Fruit fly (Drosophila melanogaster) whole organism, prepupa: ENCODE measurements around the gene Axn.

Source experiments
- Blimp-1 ChIP-seq: fragments of 200-800 bp; sonication (Bioruptor generic); optimal IDR thresholded peaks from 3 replicates; lab custom pipeline; 2017; ENCODE audit warnings: missing biosample characterization, missing genetic modification characterization, mild to moderate bottlenecking, moderate library complexity, missing genetic modification reagents
- CG10631 ChIP-seq: fragments of 200-800 bp; sonication (Bioruptor generic); optimal IDR thresholded peaks from 2 replicates; lab custom pipeline; 2016; ENCODE audit warnings: missing biosample characterization, missing genetic modification characterization
- CG11762 ChIP-seq: fragments of 200-800 bp; sonication (Bioruptor generic); optimal IDR thresholded peaks from 3 replicates; lab custom pipeline; 2016; ENCODE audit warnings: missing biosample characterization, missing genetic modification characterization; ENCODE audit not compliant: insufficient read depth
- CG11902 ChIP-seq: fragments of 200-800 bp; sonication (Bioruptor generic); optimal IDR thresholded peaks from 3 replicates; lab custom pipeline; 2016; ENCODE audit warnings: missing biosample characterization, missing genetic modification characterization
- CG15336 ChIP-seq: fragments of 200-800 bp; sonication (Bioruptor generic); IDR thresholded peaks from 2 replicates; pipeline ENCODE4 v1.3.6; 2022; ENCODE audit warnings: missing biosample characterization, missing genetic modification characterization
- CG1621 ChIP-seq: fragments of 200-800 bp; sonication (Bioruptor generic); optimal IDR thresholded peaks from 3 replicates; lab custom pipeline; 2018; ENCODE audit warnings: missing biosample characterization, mild to moderate bottlenecking, missing genetic modification characterization
- CG3032 ChIP-seq: fragments of 200-800 bp; optimal IDR thresholded peaks from 2 replicates; lab custom pipeline; 2019; ENCODE audit warnings: missing biosample characterization, mild to moderate bottlenecking, missing genetic modification characterization, moderate library complexity
- CG31627 ChIP-seq: fragments of 200-800 bp; sonication (Bioruptor generic); optimal IDR thresholded peaks from 3 replicates; lab custom pipeline; 2016; ENCODE audit warnings: missing biosample characterization, missing genetic modification characterization
- CG32006 ChIP-seq: fragments of 200-800 bp; sonication (Bioruptor generic); optimal IDR thresholded peaks from 3 replicates; lab custom pipeline; 2017; ENCODE audit warnings: missing biosample characterization, mild to moderate bottlenecking, missing genetic modification characterization
- CG34406 ChIP-seq: fragments of 200-800 bp; sonication (Bioruptor generic); optimal IDR thresholded peaks from 3 replicates; lab custom pipeline; 2016; ENCODE audit warnings: missing biosample characterization, missing genetic modification characterization
- CG3919 ChIP-seq: fragments of 200-800 bp; sonication (Bioruptor generic); optimal IDR thresholded peaks from 3 replicates; lab custom pipeline; 2016; ENCODE audit warnings: missing biosample characterization, missing genetic modification characterization
- CG4318 ChIP-seq: fragments of 200-800 bp; sonication (Bioruptor generic); optimal IDR thresholded peaks from 3 replicates; lab custom pipeline; 2017; ENCODE audit warnings: missing biosample characterization, mild to moderate bottlenecking, missing genetic modification characterization
- CG6163 ChIP-seq: fragments of 200-800 bp; sonication (Bioruptor generic); IDR thresholded peaks from 3 replicates; pipeline ENCODE4 v1.3.6; 2022; ENCODE audit warnings: missing biosample characterization, missing genetic modification characterization
- CG6276 ChIP-seq: fragments of 200-800 bp; sonication (Bioruptor generic); optimal IDR thresholded peaks from 2 replicates; lab custom pipeline; 2017; ENCODE audit warnings: missing biosample characterization, mild to moderate bottlenecking, missing genetic modification characterization
- CG6792 ChIP-seq: fragments of 200-800 bp; sonication (Bioruptor generic); optimal IDR thresholded peaks from 3 replicates; lab custom pipeline; 2016; ENCODE audit warnings: missing biosample characterization, missing genetic modification characterization
- CG6808 ChIP-seq: fragments of 200-800 bp; sonication (Bioruptor generic); optimal IDR thresholded peaks from 3 replicates; lab custom pipeline; 2017; ENCODE audit warnings: missing biosample characterization, missing genetic modification characterization, mild to moderate bottlenecking, moderate library complexity, missing genetic modification reagents
- CG6854 ChIP-seq: fragments of 200-800 bp; sonication (Bioruptor generic); optimal IDR thresholded peaks from 2 replicates; lab custom pipeline; 2017; ENCODE audit warnings: missing biosample characterization, mild to moderate bottlenecking, missing genetic modification characterization
- CG7368 ChIP-seq: fragments of 200-800 bp; sonication (Bioruptor generic); optimal IDR thresholded peaks from 3 replicates; lab custom pipeline; 2016; ENCODE audit warnings: missing biosample characterization, missing genetic modification characterization
- CG8119 ChIP-seq: fragments of 200-800 bp; sonication (Bioruptor generic); IDR thresholded peaks from 3 replicates; pipeline ENCODE4 v1.3.6; 2022; ENCODE audit warnings: missing biosample characterization, missing genetic modification characterization
- CG8319 ChIP-seq: fragments of 200-800 bp; sonication (Bioruptor generic); optimal IDR thresholded peaks from 3 replicates; lab custom pipeline; 2016; ENCODE audit warnings: missing biosample characterization, missing genetic modification characterization
- CG8632 ChIP-seq: fragments of 200-800 bp; sonication (Bioruptor generic); optimal IDR thresholded peaks from 3 replicates; lab custom pipeline; 2016; ENCODE audit warnings: missing biosample characterization, missing genetic modification characterization
- Eip75B ChIP-seq: fragments of 200-800 bp; sonication (Bioruptor generic); optimal IDR thresholded peaks from 3 replicates; lab custom pipeline; 2016; ENCODE audit warnings: missing biosample characterization, missing genetic modification characterization
- Eip78C ChIP-seq: fragments of 200-800 bp; sonication (Bioruptor generic); peaks from one replicate; lab custom pipeline; 2016; ENCODE audit warnings: missing biosample characterization, missing genetic modification characterization
- Ets21C ChIP-seq: fragments of 200-800 bp; sonication (Bioruptor generic); optimal IDR thresholded peaks from 3 replicates; lab custom pipeline; 2016; ENCODE audit warnings: missing biosample characterization, missing genetic modification characterization
- Ets96B ChIP-seq: fragments of 200-800 bp; optimal IDR thresholded peaks from 2 replicates; lab custom pipeline; 2019; ENCODE audit warnings: missing biosample characterization, mild to moderate bottlenecking, missing genetic modification characterization, moderate library complexity
- Gug ChIP-seq: fragments of 200-800 bp; sonication (Bioruptor generic); IDR thresholded peaks from 2 replicates; pipeline ENCODE4 v1.3.6; 2022; ENCODE audit warnings: missing biosample characterization, missing genetic modification characterization
- Hr39 ChIP-seq: fragments of 200-800 bp; sonication (Bioruptor generic); optimal IDR thresholded peaks from 2 replicates; lab custom pipeline; 2016; ENCODE audit warnings: missing biosample characterization, missing genetic modification characterization
- Hr4 ChIP-seq: fragments of 200-800 bp; sonication (Bioruptor generic); optimal IDR thresholded peaks from 3 replicates; lab custom pipeline; 2016; ENCODE audit warnings: missing biosample characterization, missing genetic modification characterization
- Lpt ChIP-seq: fragments of 200-800 bp; sonication (Bioruptor generic); optimal IDR thresholded peaks from 3 replicates; lab custom pipeline; 2016; ENCODE audit warnings: missing biosample characterization, missing genetic modification characterization
- OdsH ChIP-seq: fragments of 200-800 bp; sonication (Bioruptor generic); optimal IDR thresholded peaks from 3 replicates; lab custom pipeline; 2016; ENCODE audit warnings: missing biosample characterization, missing genetic modification characterization
- Smox ChIP-seq: fragments of 200-800 bp; sonication (Bioruptor generic); optimal IDR thresholded peaks from 3 replicates; lab custom pipeline; 2016; ENCODE audit warnings: missing biosample characterization, missing genetic modification characterization
- Sox102F ChIP-seq: fragments of 200-800 bp; sonication (Bioruptor generic); optimal IDR thresholded peaks from 2 replicates; lab custom pipeline; 2016; ENCODE audit warnings: missing biosample characterization, mild to moderate bottlenecking, missing genetic modification characterization
- Sox14 ChIP-seq: fragments of 200-800 bp; sonication (Bioruptor generic); optimal IDR thresholded peaks from 3 replicates; lab custom pipeline; 2016; ENCODE audit warnings: missing biosample characterization, missing genetic modification characterization
- Sox15 ChIP-seq: fragments of 200-800 bp; sonication (Bioruptor generic); optimal IDR thresholded peaks from 3 replicates; lab custom pipeline; 2016; ENCODE audit warnings: missing biosample characterization, missing genetic modification characterization
- achi ChIP-seq: fragments of 200-800 bp; sonication (Bioruptor generic); optimal IDR thresholded peaks from 3 replicates; lab custom pipeline; 2016; ENCODE audit warnings: missing biosample characterization, missing genetic modification characterization
- acj6 ChIP-seq: fragments of 200-800 bp; sonication (Bioruptor generic); optimal IDR thresholded peaks from 3 replicates; lab custom pipeline; 2016; ENCODE audit warnings: missing biosample characterization, missing genetic modification characterization
- cyc ChIP-seq: fragments of 200-800 bp; sonication (Bioruptor generic); optimal IDR thresholded peaks from 3 replicates; lab custom pipeline; 2016; ENCODE audit warnings: missing biosample characterization, missing genetic modification characterization
- eg ChIP-seq: fragments of 200-800 bp; sonication (Bioruptor generic); IDR thresholded peaks from 3 replicates; pipeline ENCODE4 v1.3.6; 2022; ENCODE audit warnings: missing biosample characterization, missing genetic modification characterization
- esn ChIP-seq: fragments of 200-800 bp; sonication (Bioruptor generic); optimal IDR thresholded peaks from 2 replicates; lab custom pipeline; 2016; ENCODE audit warnings: missing biosample characterization, mild to moderate bottlenecking, missing genetic modification characterization, moderate library complexity
- fd59A ChIP-seq: fragments of 200-800 bp; sonication (Bioruptor generic); optimal IDR thresholded peaks from 2 replicates; lab custom pipeline; 2017; ENCODE audit warnings: missing biosample characterization, mild to moderate bottlenecking, missing genetic modification characterization, missing genetic modification reagents
- lz ChIP-seq: fragments of 200-800 bp; sonication (Bioruptor generic); optimal IDR thresholded peaks from 3 replicates; lab custom pipeline; 2016; ENCODE audit warnings: missing biosample characterization, missing genetic modification characterization
- pdm3 ChIP-seq: fragments of 200-800 bp; sonication (Bioruptor generic); optimal IDR thresholded peaks from 3 replicates; lab custom pipeline; 2016; ENCODE audit warnings: missing biosample characterization, missing genetic modification characterization
- salr ChIP-seq, 2 experiments: fragments of 200-800 bp; sonication (Bioruptor generic); optimal IDR thresholded peaks; 3 replicates each; lab custom pipeline; 2016 to 2018; ENCODE audit warnings: missing biosample characterization in 2 of 2, missing genetic modification characterization in 2 of 2, mild to moderate bottlenecking in 1 of 2
- ss ChIP-seq, 2 experiments: fragments of 200-800 bp; sonication (Bioruptor generic); optimal IDR thresholded peaks; 2 replicates in 1 of 2; 3 replicates in 1 of 2; lab custom pipeline; 2017 to 2018; ENCODE audit warnings: mild to moderate bottlenecking in 2 of 2, missing biosample characterization in 2 of 2, missing genetic modification characterization in 2 of 2, moderate library complexity in 1 of 2
- svp ChIP-seq: fragments of 200-800 bp; sonication (Bioruptor generic); peaks from one replicate; lab custom pipeline; 2016; ENCODE audit warnings: missing biosample characterization, missing genetic modification characterization
- topi ChIP-seq: fragments of 200-800 bp; sonication (Bioruptor generic); optimal IDR thresholded peaks from 3 replicates; lab custom pipeline; 2016; ENCODE audit warnings: missing biosample characterization, missing genetic modification characterization

Axn gene

DNA sequence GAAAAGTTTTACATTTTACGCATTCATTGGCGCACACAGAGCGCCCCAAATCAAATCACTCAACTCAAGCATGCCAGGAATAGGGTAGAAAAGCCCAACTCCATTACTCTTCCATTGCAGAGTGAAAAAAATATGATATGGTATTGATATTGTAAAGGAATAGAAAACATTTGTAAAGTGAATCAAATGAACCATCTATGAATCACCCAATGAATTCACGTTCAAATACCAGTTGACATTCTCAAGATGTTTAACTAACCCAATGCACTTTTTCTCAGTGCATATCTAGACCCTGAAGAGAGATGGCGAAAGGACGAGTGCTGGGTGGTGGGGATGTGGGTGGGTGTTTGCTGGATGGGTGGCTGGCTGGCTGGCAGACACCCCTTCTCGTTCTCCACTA is 44.0 kb upstream of the Axn start (continued):
- TF ChIP-seq CG6792 (GFP tag; lab: Kevin White, UChicago) (peak; percentile 4), CG6854 (no peak), Sox15 (GFP tag; lab: Kevin White, UChicago) (no peak), CG3032 (no peak), CG6163 (GFP tag; lab: Robert Waterston, UW) (peak; percentile 49; the same call in 2 of the 3 replicates), CG4318 (GFP tag; lab: Kevin White, UChicago) (no peak), Blimp-1 (no peak), CG11902 (GFP tag; lab: Kevin White, UChicago) (no peak), fd59A (peak; percentile 4), CG8319 (GFP tag; lab: Kevin White, UChicago) (no peak), CG32006 (peak; percentile 10), Hr4 (no peak), CG7368 (GFP tag; lab: Kevin White, UChicago) (no peak)

DNA sequence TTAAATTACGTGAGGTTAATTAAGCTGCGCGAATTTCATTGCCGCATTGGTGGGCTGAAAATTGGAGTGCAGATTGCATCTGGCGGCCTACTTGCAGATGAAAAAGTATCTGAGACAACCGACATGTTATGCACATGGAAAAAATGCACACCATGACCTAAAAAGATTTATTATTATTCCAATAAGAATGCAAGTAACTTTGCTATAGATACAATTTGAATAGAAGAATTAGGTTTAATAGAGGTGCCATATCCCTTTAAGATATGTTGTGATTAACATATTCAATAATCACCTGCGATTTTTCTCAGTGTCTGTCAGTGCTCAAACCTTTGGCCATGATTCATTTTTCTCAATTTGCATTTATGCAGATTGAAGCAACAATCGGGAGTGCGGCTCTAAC is 41.2 kb upstream of the Axn start:
- TF ChIP-seq Sox102F (peak; percentile 49), CG3919 (peak; percentile 32), CG6792 (GFP tag; lab: Kevin White, UChicago) (peak; percentile 51), CG8319 (GFP tag; lab: Kevin White, UChicago) (no peak), fd59A (no peak), Ets21C (GFP tag; lab: Kevin White, UChicago) (peak; percentile 34), Hr4 (peak; percentile 20), CG6854 (no peak), Lpt (GFP tag; lab: Kevin White, UChicago) (peak; percentile 15), CG15336 (GFP tag; lab: Robert Waterston, UW) (peak; percentile 72), lz (GFP tag; lab: Kevin White, UChicago) (peak; percentile 26), Sox15 (GFP tag; lab: Kevin White, UChicago) (no peak), CG8632 (GFP tag; lab: Kevin White, UChicago) (peak; percentile 8), svp (GFP tag; lab: Kevin White, UChicago) (peak; percentile 79), CG1621 (tag; lab: Kevin White, UChicago) (no peak), CG32006 (peak; percentile 48), Ets96B (tag; lab: Kevin White, UChicago) (no peak), salr (GFP tag; optimal IDR thresholded peaks at IDR 0.05; lab: Kevin White, UChicago) (no peak), CG6808 (no peak), achi (peak; percentile 28), Hr39 (GFP tag; lab: Kevin White, UChicago) (peak; percentile 39), Gug (peak; percentile 24; the same call in 1 of the 2 replicates), pdm3 (peak; percentile 22), CG8119 (GFP tag; lab: Robert Waterston, UW) (peak; percentile 39), CG6276 (GFP tag; lab: Kevin White, UChicago) (peak; percentile 16), CG4318 (GFP tag; lab: Kevin White, UChicago) (peak; percentile 6), ss (GFP tag; optimal IDR thresholded peaks at IDR 0.05; lab: Kevin White, UChicago) (no peak), eg (GFP tag; lab: Robert Waterston, UW) (peak; percentile 21; the same call in 1 of the 3 replicates), Sox14 (GFP tag; lab: Kevin White, UChicago) (peak; percentile 24), CG11762 (GFP tag; lab: Kevin White, UChicago) (peak; percentile 33), CG6163 (GFP tag; lab: Robert Waterston, UW) (peak; percentile 70), topi (peak; percentile 25), CG31627 (peak; percentile 7), Eip78C (GFP tag; lab: Kevin White, UChicago) (peak; percentile 77), acj6 (peak; percentile 34), OdsH (GFP tag; lab: Kevin White, UChicago) (peak; percentile 59), CG10631 (GFP tag; lab: Kevin White, UChicago) (peak; percentile 19), Eip75B (GFP tag; lab: Kevin White, UChicago) (peak; percentile 11), CG34406 (GFP tag; lab: Kevin White, UChicago) (peak; percentile 18), cyc (GFP tag; lab: Kevin White, UChicago) (peak; percentile 48), esn (GFP tag; lab: Kevin White, UChicago) (peak; percentile 49), Smox (peak; percentile 14)
